Fruit fly (Drosophila melanogaster): ENCODE data around the gene CG14321.

Gene CG14321

dm6 chr3R:17701971-17702845 lies 31.2 kb upstream of the CG14321 start:
- TF ChIP-seq CG12605 (GFP tag; IDR thresholded peaks at IDR 0.05) (no peak), CG8159 (tag; optimal IDR thresholded peaks at IDR 0.05) (peak; percentile 88), CG8301 (tag; optimal IDR thresholded peaks at IDR 0.05) (peak; percentile 48), EcR (GFP tag; optimal IDR thresholded peaks at IDR 0.05) (peak; percentile 26), CG32121 (GFP tag; IDR thresholded peaks at IDR 0.05) (no peak), D1 (tag; optimal IDR thresholded peaks at IDR 0.05) (peak; percentile 53), gl (tag; optimal IDR thresholded peaks at IDR 0.05) (no peak), CG13204 (GFP tag; optimal IDR thresholded peaks at IDR 0.05) (peak; percentile 47), CG9948 (tag; optimal IDR thresholded peaks at IDR 0.05) (peak; percentile 87), CG10348 (GFP tag; IDR thresholded peaks at IDR 0.05) (no peak), Pif1A (GFP tag; optimal IDR thresholded peaks at IDR 0.05) (peak; percentile 71), CG4496 (GFP tag; IDR thresholded peaks at IDR 0.05) (peak; percentile 47; the same call in 1 of the 3 replicates), Ets98B (GFP tag; IDR thresholded peaks at IDR 0.05) (no peak; the same call in 1 of the 2 replicates), rn (GFP tag; IDR thresholded peaks at IDR 0.05) (peak; percentile 35; the same call in 1 of the 2 replicates), CG17806 (tag; optimal IDR thresholded peaks at IDR 0.05) (peak; percentile 77), fd96Ca (GFP tag; IDR thresholded peaks at IDR 0.05) (peak; percentile 46; the same call in 1 of the 3 replicates), CG34367 (tag; optimal IDR thresholded peaks at IDR 0.05) (peak; percentile 87), CG15710 (tag; optimal IDR thresholded peaks at IDR 0.05) (peak; percentile 89), CG14655 (GFP tag; optimal IDR thresholded peaks at IDR 0.05) (peak; percentile 72), Snoo (tag; optimal IDR thresholded peaks at IDR 0.05) (peak; percentile 62), Pif1B (GFP tag; optimal IDR thresholded peaks at IDR 0.05) (peak; percentile 43)

dm6 chr3R:17703024-17703690 lies 30.2 kb upstream of the CG14321 start:
- TF ChIP-seq Snoo (tag; optimal IDR thresholded peaks at IDR 0.05), result peak; percentile 89
- peak; percentile 86 for TF ChIP-seq Ets98B (GFP tag; IDR thresholded peaks at IDR 0.05)
- TF ChIP-seq CG32121 (GFP tag; IDR thresholded peaks at IDR 0.05), result peak; percentile 93
- TF ChIP-seq CG14655 (GFP tag; optimal IDR thresholded peaks at IDR 0.05), result peak; percentile 98
- TF ChIP-seq CG12605 (GFP tag; IDR thresholded peaks at IDR 0.05), result peak; percentile 83
- peak; percentile 91 for TF ChIP-seq gl (tag; optimal IDR thresholded peaks at IDR 0.05)
- peak; percentile 82 for TF ChIP-seq rn (GFP tag; IDR thresholded peaks at IDR 0.05)
- TF ChIP-seq Pif1A (GFP tag; optimal IDR thresholded peaks at IDR 0.05), result peak; percentile 95
- TF ChIP-seq CG10348 (GFP tag; IDR thresholded peaks at IDR 0.05), result peak; percentile 78
- TF ChIP-seq D1 (tag; optimal IDR thresholded peaks at IDR 0.05), result peak; percentile 94
- no peak for TF ChIP-seq EcR (GFP tag; optimal IDR thresholded peaks at IDR 0.05)
- TF ChIP-seq fd96Ca (GFP tag; IDR thresholded peaks at IDR 0.05), result peak; percentile 51; the same call in 2 of the 3 replicates
- TF ChIP-seq CG17806 (tag; optimal IDR thresholded peaks at IDR 0.05), result peak; percentile 97
- TF ChIP-seq CG9948 (tag; optimal IDR thresholded peaks at IDR 0.05), result peak; percentile 97
- peak; percentile 98 for TF ChIP-seq CG8301 (tag; optimal IDR thresholded peaks at IDR 0.05)
- TF ChIP-seq CG34367 (tag; optimal IDR thresholded peaks at IDR 0.05), result peak; percentile 90
- TF ChIP-seq CG8159 (tag; optimal IDR thresholded peaks at IDR 0.05), result peak; percentile 98
- peak; percentile 95 for TF ChIP-seq Pif1B (GFP tag; optimal IDR thresholded peaks at IDR 0.05)
- TF ChIP-seq CG15710 (tag; optimal IDR thresholded peaks at IDR 0.05), result peak; percentile 95
- peak; percentile 88 for TF ChIP-seq CG4496 (GFP tag; IDR thresholded peaks at IDR 0.05)
- TF ChIP-seq CG13204 (GFP tag; optimal IDR thresholded peaks at IDR 0.05), result no peak

- TF ChIP-seq gl (tag; optimal IDR thresholded peaks at IDR 0.05) (peak; percentile 99), rn (GFP tag; IDR thresholded peaks at IDR 0.05) (peak; percentile 100), CG14655 (GFP tag; optimal IDR thresholded peaks at IDR 0.05) (peak; percentile 100), CG12605 (GFP tag; IDR thresholded peaks at IDR 0.05) (peak; percentile 99), CG32121 (GFP tag; IDR thresholded peaks at IDR 0.05) (peak; percentile 100), CG4496 (GFP tag; IDR thresholded peaks at IDR 0.05) (peak; percentile 100), CG9948 (tag; optimal IDR thresholded peaks at IDR 0.05) (peak; percentile 100), CG8301 (tag; optimal IDR thresholded peaks at IDR 0.05) (peak; percentile 100), CG15710 (tag; optimal IDR thresholded peaks at IDR 0.05) (peak; percentile 100), EcR (GFP tag; optimal IDR thresholded peaks at IDR 0.05) (peak; percentile 85), CG10348 (GFP tag; IDR thresholded peaks at IDR 0.05) (peak; percentile 98), CG13204 (GFP tag; optimal IDR thresholded peaks at IDR 0.05) (peak; percentile 99), Pif1B (GFP tag; optimal IDR thresholded peaks at IDR 0.05) (peak; percentile 100), Snoo (tag; optimal IDR thresholded peaks at IDR 0.05) (peak; percentile 100), Ets98B (GFP tag; IDR thresholded peaks at IDR 0.05) (peak; percentile 100), CG17806 (tag; optimal IDR thresholded peaks at IDR 0.05) (peak; percentile 100), Pif1A (GFP tag; optimal IDR thresholded peaks at IDR 0.05) (peak; percentile 100), CG34367 (tag; optimal IDR thresholded peaks at IDR 0.05) (peak; percentile 100), CG8159 (tag; optimal IDR thresholded peaks at IDR 0.05) (peak; percentile 100), D1 (tag; optimal IDR thresholded peaks at IDR 0.05) (peak; percentile 99), fd96Ca (GFP tag; IDR thresholded peaks at IDR 0.05) (peak; percentile 100)
These were observed 29.5 kb upstream of the CG14321 start for dm6 chr3R:17703691-17704537.

DNA sequence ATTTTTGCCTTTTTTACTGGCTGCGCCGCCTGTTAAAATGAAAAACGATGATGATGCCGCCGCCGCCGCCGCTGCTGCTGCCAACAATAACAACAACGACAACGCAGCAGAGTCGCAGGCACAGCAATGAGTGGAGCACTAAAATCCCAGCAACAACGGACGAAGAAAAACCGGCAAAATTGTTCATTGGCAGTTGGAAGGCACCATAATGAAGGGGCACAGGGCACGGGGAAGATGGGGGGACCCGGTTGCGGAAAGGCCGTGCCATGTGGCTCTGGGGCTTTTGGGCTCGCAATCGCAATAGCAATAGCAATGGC lies 28.9 kb upstream of the CG14321 start:
- no peak for TF ChIP-seq CG12605 (GFP tag; IDR thresholded peaks at IDR 0.05)
- no peak for TF ChIP-seq CG8159 (tag; optimal IDR thresholded peaks at IDR 0.05)
- no peak for TF ChIP-seq Snoo (tag; optimal IDR thresholded peaks at IDR 0.05)
- TF ChIP-seq CG32121 (GFP tag; IDR thresholded peaks at IDR 0.05), result no peak
- TF ChIP-seq CG34367 (tag; optimal IDR thresholded peaks at IDR 0.05), result no peak
- TF ChIP-seq CG8301 (tag; optimal IDR thresholded peaks at IDR 0.05), result no peak
- peak; percentile 66 for TF ChIP-seq EcR (GFP tag; optimal IDR thresholded peaks at IDR 0.05)
- TF ChIP-seq CG13204 (GFP tag; optimal IDR thresholded peaks at IDR 0.05), result peak; percentile 98
- no peak for TF ChIP-seq Ets98B (GFP tag; IDR thresholded peaks at IDR 0.05)
- TF ChIP-seq rn (GFP tag; IDR thresholded peaks at IDR 0.05), result no peak
- no peak for TF ChIP-seq CG17806 (tag; optimal IDR thresholded peaks at IDR 0.05)
- no peak for TF ChIP-seq Pif1A (GFP tag; optimal IDR thresholded peaks at IDR 0.05)
- no peak for TF ChIP-seq gl (tag; optimal IDR thresholded peaks at IDR 0.05)
